Fruit fly (Drosophila melanogaster) whole organism, embryonic: ENCODE results near the gene CG5043.

ENCODE experiments used
- ATbp ChIP-seq: fragments of 200-800 bp; sonication (Bioruptor generic); optimal IDR thresholded peaks from 2 replicates; lab custom pipeline; 2017; ENCODE audit warnings: missing biosample characterization, mild to moderate bottlenecking, missing genetic modification characterization, missing genetic modification reagents
- Blimp-1 ChIP-seq: fragments of 200-800 bp; sonication (Bioruptor generic); optimal IDR thresholded peaks from 3 replicates; lab custom pipeline; 2018; ENCODE audit warnings: missing biosample characterization, missing genetic modification characterization, mild to moderate bottlenecking, moderate library complexity, missing genetic modification reagents
- Bteb2 ChIP-seq: fragments of 200-800 bp; sonication (Bioruptor generic); optimal IDR thresholded peaks from 2 replicates; lab custom pipeline; 2016; ENCODE audit warnings: missing biosample characterization, missing genetic modification characterization
- CG11398 ChIP-seq: fragments of 200-800 bp; sonication (Bioruptor generic); optimal IDR thresholded peaks from 2 replicates; lab custom pipeline; 2016; ENCODE audit warnings: missing biosample characterization, missing genetic modification characterization
- CG13624 ChIP-seq: fragments of 200-800 bp; sonication (Bioruptor generic); optimal IDR thresholded peaks from 2 replicates; lab custom pipeline; 2016; ENCODE audit warnings: missing biosample characterization, missing genetic modification characterization
- CG16815 ChIP-seq: fragments of 200-800 bp; sonication (Bioruptor generic); optimal IDR thresholded peaks from 3 replicates; lab custom pipeline; 2017; ENCODE audit warnings: missing biosample characterization, mild to moderate bottlenecking, missing genetic modification characterization
- CG18011 ChIP-seq: fragments of 200-800 bp; sonication (Bioruptor generic); optimal IDR thresholded peaks from 2 replicates; lab custom pipeline; 2017; ENCODE audit warnings: missing biosample characterization, missing genetic modification characterization, mild to moderate bottlenecking, moderate library complexity, missing genotype
- CG2712 ChIP-seq: fragments of 200-800 bp; optimal IDR thresholded peaks from 3 replicates; lab custom pipeline; 2019; ENCODE audit warnings: missing biosample characterization, mild to moderate bottlenecking, missing genetic modification characterization, moderate library complexity
- CG33213 ChIP-seq: fragments of 200-800 bp; sonication (Bioruptor generic); optimal IDR thresholded peaks from 3 replicates; lab custom pipeline; 2016; ENCODE audit warnings: missing biosample characterization, missing genetic modification characterization
- CG34224 ChIP-seq: fragments of 200-800 bp; sonication (Bioruptor generic); IDR thresholded peaks from 3 replicates; pipeline ENCODE4 v1.3.6; 2022; ENCODE audit warnings: missing biosample characterization, missing genetic modification characterization; ENCODE audit not compliant: partially characterized antibody
- CG4404 ChIP-seq: fragments of 200-800 bp; sonication (Bioruptor generic); IDR thresholded peaks from 2 replicates; pipeline ENCODE4 v1.3.6; 2022; ENCODE audit warnings: missing biosample characterization, missing genetic modification characterization
- CG4730 ChIP-seq: fragments of 200-800 bp; sonication (Bioruptor generic); IDR thresholded peaks from 2 replicates; pipeline ENCODE4 v1.3.6; 2022; ENCODE audit warnings: missing biosample characterization, missing genetic modification characterization
- CG5180 ChIP-seq: fragments of 200-800 bp; sonication (Bioruptor generic); optimal IDR thresholded peaks from 3 replicates; lab custom pipeline; 2017; ENCODE audit warnings: missing biosample characterization, missing genetic modification characterization, mild to moderate bottlenecking, moderate library complexity, missing genetic modification reagents
- CG6254 ChIP-seq: fragments of 200-800 bp; sonication (Bioruptor generic); optimal IDR thresholded peaks from 3 replicates; lab custom pipeline; 2017; ENCODE audit warnings: mild to moderate bottlenecking, missing biosample characterization, missing genetic modification reagents, missing genetic modification characterization
- CG9215 ChIP-seq: fragments of 200-800 bp; sonication (Bioruptor generic); IDR thresholded peaks from 2 replicates; pipeline ENCODE4 v1.3.6; 2022; ENCODE audit warnings: missing biosample characterization, missing genetic modification characterization
- Dad ChIP-seq: fragments of 200-800 bp; sonication (Bioruptor generic); optimal IDR thresholded peaks from 3 replicates; lab custom pipeline; 2016; ENCODE audit warnings: missing biosample characterization, missing genetic modification characterization
- Dip3 ChIP-seq: fragments of 200-800 bp; sonication (Bioruptor generic); optimal IDR thresholded peaks from 3 replicates; lab custom pipeline; 2016; ENCODE audit warnings: missing biosample characterization, missing genetic modification characterization
- Ets97D ChIP-seq: fragments of 200-800 bp; sonication (Bioruptor generic); optimal IDR thresholded peaks from 3 replicates; lab custom pipeline; 2016; ENCODE audit warnings: missing biosample characterization, missing genetic modification characterization
- Fer1 ChIP-seq: fragments of 200-800 bp; sonication (Bioruptor generic); optimal IDR thresholded peaks from 2 replicates; lab custom pipeline; 2017; ENCODE audit warnings: missing biosample characterization, mild to moderate bottlenecking, missing genetic modification characterization
- H2.0 ChIP-seq: fragments of 200-800 bp; sonication (Bioruptor generic); IDR thresholded peaks from 2 replicates; pipeline ENCODE4 v1.3.6; 2022; ENCODE audit warnings: missing biosample characterization, missing genetic modification characterization
- Hand ChIP-seq: fragments of 200-800 bp; sonication (Bioruptor generic); optimal IDR thresholded peaks from 2 replicates; lab custom pipeline; 2017; ENCODE audit warnings: mild to moderate bottlenecking, missing biosample characterization, missing genetic modification reagents, missing genetic modification characterization
- Hmr ChIP-seq: fragments of 200-800 bp; sonication (Bioruptor generic); optimal IDR thresholded peaks from 3 replicates; lab custom pipeline; 2017; ENCODE audit warnings: mild to moderate bottlenecking, missing biosample characterization, missing genetic modification reagents, missing genetic modification characterization
- Hr78 ChIP-seq, 2 experiments: fragments of 200-800 bp in 1 of 2; fragments of >200 bp in 1 of 2; sonication (Bioruptor generic) in 1 of 2; optimal IDR thresholded peaks; 2 replicates each; lab custom pipeline; 2017 to 2019; ENCODE audit warnings: missing biosample characterization in 2 of 2, missing genetic modification characterization in 2 of 2, mild to moderate bottlenecking in 1 of 2, moderate library complexity in 1 of 2
- Meics ChIP-seq: fragments of 200-800 bp; sonication (Bioruptor generic); optimal IDR thresholded peaks from 2 replicates; lab custom pipeline; 2017; ENCODE audit warnings: missing biosample characterization, mild to moderate bottlenecking, missing genetic modification characterization
- NC2α ChIP-seq: fragments of 200-800 bp; sonication (Bioruptor generic); optimal IDR thresholded peaks from 2 replicates; lab custom pipeline; 2016; ENCODE audit warnings: missing biosample characterization, missing genetic modification characterization
- NFAT ChIP-seq: fragments of 200-800 bp; sonication (Bioruptor generic); IDR thresholded peaks from 2 replicates; pipeline ENCODE4 v1.3.6; 2022; ENCODE audit warnings: missing biosample characterization, missing genetic modification characterization
- Sin3A ChIP-seq: fragments of >200 bp; optimal IDR thresholded peaks from 2 replicates; lab custom pipeline; 2018
- TFAM ChIP-seq: fragments of 200-800 bp; sonication (Bioruptor generic); optimal IDR thresholded peaks from 2 replicates; lab custom pipeline; 2017; ENCODE audit warnings: missing biosample characterization, missing genetic modification characterization, inconsistent platforms
- Trl ChIP-seq, 3 experiments: fragments of >200 bp in 2 of 3; fragments of 200-800 bp in 1 of 3; sonication (Bioruptor generic) in 1 of 3; optimal IDR thresholded peaks; 2 replicates in 1 of 3; 3 replicates in 2 of 3; lab custom pipeline; 2016 to 2017; ENCODE audit warnings: missing biosample characterization in 1 of 3, missing genetic modification characterization in 1 of 3
- YL-1 ChIP-seq: fragments of 200-800 bp; sonication (Bioruptor generic); optimal IDR thresholded peaks from 3 replicates; lab custom pipeline; 2017; ENCODE audit warnings: missing biosample characterization, mild to moderate bottlenecking, missing genetic modification characterization
- aop ChIP-seq: fragments of 200-800 bp; sonication (Bioruptor generic); IDR thresholded peaks from 2 replicates; pipeline ENCODE4 v1.3.6; 2022; ENCODE audit warnings: missing biosample characterization, missing genetic modification characterization
- bsh ChIP-seq, 2 experiments: fragments of 200-800 bp; sonication (Bioruptor generic); optimal IDR thresholded peaks; 2 replicates each; lab custom pipeline; 2017 to 2018; ENCODE audit warnings: mild to moderate bottlenecking in 2 of 2, missing biosample characterization in 2 of 2, missing genetic modification characterization in 2 of 2, moderate library complexity in 1 of 2
- chif ChIP-seq, 2 experiments: fragments of 200-800 bp; sonication (Bioruptor generic); optimal IDR thresholded peaks; 3 replicates each; lab custom pipeline; 2016; ENCODE audit warnings: missing biosample characterization in 2 of 2, missing genetic modification characterization in 2 of 2
- chm ChIP-seq: fragments of 200-800 bp; sonication (Bioruptor generic); IDR thresholded peaks from 2 replicates; pipeline ENCODE4 v1.3.6; 2022; ENCODE audit warnings: missing biosample characterization, missing genetic modification characterization
- esg ChIP-seq: fragments of 200-800 bp; sonication (Bioruptor generic); conservative IDR thresholded peaks from 2 replicates; pipeline ENCODE4 v1.3.6; 2022; ENCODE audit warnings: missing biosample characterization, missing genetic modification characterization
- ewg ChIP-seq: fragments of 200-800 bp; sonication (Bioruptor generic); optimal IDR thresholded peaks from 3 replicates; lab custom pipeline; 2017; ENCODE audit warnings: mild to moderate bottlenecking, missing biosample characterization, missing genetic modification reagents, missing genetic modification characterization
- eyg ChIP-seq: fragments of 200-800 bp; sonication (Bioruptor generic); optimal IDR thresholded peaks from 3 replicates; lab custom pipeline; 2016; ENCODE audit warnings: missing biosample characterization, missing genetic modification characterization
- ken ChIP-seq: fragments of 200-800 bp; sonication (Bioruptor generic); IDR thresholded peaks from 3 replicates; pipeline ENCODE4 v1.3.6; 2022; ENCODE audit warnings: missing biosample characterization, missing genetic modification characterization
- kni ChIP-seq: fragments of 200-800 bp; sonication (Bioruptor generic); optimal IDR thresholded peaks from 3 replicates; lab custom pipeline; 2017; ENCODE audit warnings: mild to moderate bottlenecking, missing biosample characterization, missing genetic modification reagents, missing genetic modification characterization
- luna ChIP-seq: fragments of 200-800 bp; sonication (Bioruptor generic); optimal IDR thresholded peaks from 2 replicates; lab custom pipeline; 2016; ENCODE audit warnings: missing biosample characterization, missing genetic modification characterization
- mam ChIP-seq: fragments of 200-800 bp; sonication (Bioruptor generic); optimal IDR thresholded peaks from 3 replicates; lab custom pipeline; 2016; ENCODE audit warnings: missing biosample characterization, missing genetic modification characterization
- nerfin-2 ChIP-seq: fragments of 200-800 bp; sonication (Bioruptor generic); IDR thresholded peaks from 2 replicates; pipeline ENCODE4 v1.3.6; 2022; ENCODE audit warnings: missing biosample characterization, missing genetic modification characterization; ENCODE audit not compliant: partially characterized antibody
- nmo ChIP-seq: fragments of 200-800 bp; sonication (Bioruptor generic); optimal IDR thresholded peaks from 2 replicates; lab custom pipeline; 2018; ENCODE audit warnings: missing biosample characterization, mild to moderate bottlenecking, missing genetic modification characterization, moderate library complexity
- rib ChIP-seq: fragments of 200-800 bp; sonication (Bioruptor generic); IDR thresholded peaks from 2 replicates; pipeline ENCODE4 v1.3.6; 2022; ENCODE audit warnings: missing biosample characterization, missing genetic modification characterization
- row ChIP-seq: fragments of 200-800 bp; sonication (Bioruptor generic); IDR thresholded peaks from 3 replicates; pipeline ENCODE4 v1.3.6; 2022; ENCODE audit warnings: missing biosample characterization, missing genetic modification characterization
- slou ChIP-seq: fragments of 200-800 bp; sonication (Bioruptor generic); optimal IDR thresholded peaks from 3 replicates; lab custom pipeline; 2016; ENCODE audit warnings: missing biosample characterization, missing genetic modification characterization
- so ChIP-seq: fragments of 200-800 bp; sonication (Bioruptor generic); IDR thresholded peaks from 3 replicates; pipeline ENCODE4 v1.3.6; 2022; ENCODE audit warnings: missing biosample characterization, missing genetic modification characterization
- sug ChIP-seq: fragments of 200-800 bp; optimal IDR thresholded peaks from 2 replicates; lab custom pipeline; 2019; ENCODE audit warnings: missing biosample characterization, mild to moderate bottlenecking, missing genetic modification characterization, moderate library complexity
- usp ChIP-seq: fragments of >200 bp; optimal IDR thresholded peaks from 2 replicates; lab custom pipeline; 2017; ENCODE audit warnings: missing biosample characterization, missing genetic modification characterization

Gene CG5043

dm6 chr2L:17465915-17466677 lies 32.4 kb downstream of the CG5043 start (continued):
- TF ChIP-seq Fer1 (GFP tag; lab: Kevin White, UChicago) (peak; percentile 85), chif (GFP tag; optimal IDR thresholded peaks at IDR 0.05; lab: Kevin White, UChicago) (peak; percentile 84), Bteb2 (GFP tag; lab: Kevin White, UChicago) (peak; percentile 70), ATbp (GFP tag; lab: Kevin White, UChicago) (peak; percentile 83), nmo (GFP tag; lab: Kevin White, UChicago) (peak; percentile 91), usp (no peak), H2.0 (GFP tag; lab: Robert Waterston, UW) (peak; percentile 69), Hr78 (GFP tag; optimal IDR thresholded peaks at IDR 0.05; lab: Kevin White, UChicago) (no peak), aop (GFP tag; lab: Robert Waterston, UW) (no peak), CG4730 (GFP tag; lab: Robert Waterston, UW) (peak; percentile 30; the same call in 1 of the 2 replicates), CG4404 (GFP tag; lab: Robert Waterston, UW) (peak; percentile 63), CG6254 (GFP tag; lab: Kevin White, UChicago) (peak; percentile 68), Hmr (peak; percentile 79), esg (peak; percentile 85), CG34224 (no peak), YL-1 (GFP tag; lab: Kevin White, UChicago) (no peak), slou (GFP tag; lab: Kevin White, UChicago) (peak; percentile 73), nerfin-2 (GFP tag; lab: Robert Waterston, UW) (no peak), mam (GFP tag; lab: Kevin White, UChicago) (peak; percentile 82), ewg (GFP tag; lab: Kevin White, UChicago) (peak; percentile 72), TFAM (GFP tag; lab: Kevin White, UChicago) (peak; percentile 4), CG5180 (GFP tag; lab: Kevin White, UChicago) (peak; percentile 64), CG2712 (tag; lab: Kevin White, UChicago) (peak; percentile 88), Dip3 (GFP tag; lab: Kevin White, UChicago) (peak; percentile 43), rib (GFP tag; lab: Robert Waterston, UW) (no peak), Blimp-1 (peak; percentile 87), Meics (peak; percentile 78), luna (GFP tag; lab: Kevin White, UChicago) (no peak), CG18011 (GFP tag; lab: Kevin White, UChicago) (peak; percentile 30), NFAT (GFP tag; lab: Robert Waterston, UW) (peak; percentile 28; the same call in 1 of the 2 replicates), eyg (GFP tag; lab: Kevin White, UChicago) (peak; percentile 62), kni (GFP tag; lab: Kevin White, UChicago) (no peak), sug (tag; lab: Kevin White, UChicago) (no peak), Dad (peak; percentile 75), chm (GFP tag; lab: Robert Waterston, UW) (no peak), so (GFP tag; lab: Robert Waterston, UW) (peak; percentile 64; the same call in 1 of the 3 replicates), bsh (GFP tag; optimal IDR thresholded peaks at IDR 0.05; lab: Kevin White, UChicago) (peak; percentile 60 to 92), Ets97D (GFP tag; lab: Kevin White, UChicago) (peak; percentile 59), CG11398 (GFP tag; lab: Kevin White, UChicago) (peak; percentile 26), row (peak; percentile 86), CG13624 (GFP tag; lab: Kevin White, UChicago) (peak; percentile 77), Hand (GFP tag; lab: Kevin White, UChicago) (peak; percentile 80), CG33213 (GFP tag; lab: Kevin White, UChicago) (peak; percentile 70), Trl (optimal IDR thresholded peaks at IDR 0.05; lab: Kevin White, UChicago) (no peak), Trl (GFP tag; optimal IDR thresholded peaks at IDR 0.05; lab: Kevin White, UChicago) (peak; percentile 66), CG9215 (GFP tag; lab: Robert Waterston, UW) (peak; percentile 48; the same call in 1 of the 2 replicates), Sin3A (lab: Kevin White, UChicago) (no peak), CG16815 (GFP tag; lab: Kevin White, UChicago) (peak; percentile 63), NC2α (peak; percentile 34), ken (peak; percentile 81)
